Fruit fly (Drosophila melanogaster) whole organism, adult: ENCODE data around the gene Gs1.

Source experiments
- CG11617 ChIP-seq: fragments of 200-800 bp; sonication (Bioruptor generic); optimal IDR thresholded peaks from 2 replicates; lab custom pipeline; 2017; ENCODE audit warnings: mild to moderate bottlenecking, missing biosample characterization, missing genetic modification reagents, missing genetic modification characterization
- CG12768 ChIP-seq: fragments of 200-800 bp; sonication (Bioruptor generic); optimal IDR thresholded peaks from 2 replicates; lab custom pipeline; 2017; ENCODE audit warnings: missing biosample characterization, missing genetic modification characterization, mild to moderate bottlenecking, moderate library complexity, missing genetic modification reagents
- CG14711 ChIP-seq: fragments of 200-800 bp; sonication (Bioruptor generic); optimal IDR thresholded peaks from 2 replicates; lab custom pipeline; 2018; ENCODE audit warnings: missing biosample characterization, mild to moderate bottlenecking, missing genetic modification characterization, moderate library complexity
- CG33017 ChIP-seq: fragments of 200-800 bp; sonication (Bioruptor generic); optimal IDR thresholded peaks from 2 replicates; lab custom pipeline; 2018; ENCODE audit warnings: missing biosample characterization, mild to moderate bottlenecking, missing genetic modification characterization, moderate library complexity
- CG7101 ChIP-seq: fragments of 200-800 bp; sonication (Bioruptor generic); optimal IDR thresholded peaks from 2 replicates; lab custom pipeline; 2018; ENCODE audit warnings: missing biosample characterization, mild to moderate bottlenecking, missing genetic modification characterization, moderate library complexity
- Clk ChIP-seq: fragments of 200-800 bp; sonication (Bioruptor generic); optimal IDR thresholded peaks from 2 replicates; lab custom pipeline; 2017; ENCODE audit warnings: missing biosample characterization, missing genetic modification characterization
- Crg-1 ChIP-seq: fragments of 200-800 bp; sonication (Bioruptor generic); optimal IDR thresholded peaks from 2 replicates; lab custom pipeline; 2016; ENCODE audit warnings: missing biosample characterization, missing genetic modification characterization
- Hr96 ChIP-seq: fragments of 200-800 bp; sonication (Bioruptor generic); optimal IDR thresholded peaks from 2 replicates; lab custom pipeline; 2016; ENCODE audit warnings: missing biosample characterization, missing genetic modification characterization
- bab1 ChIP-seq: fragments of 200-800 bp; sonication (Bioruptor generic); optimal IDR thresholded peaks from 3 replicates; lab custom pipeline; 2019; ENCODE audit warnings: missing biosample characterization, mild to moderate bottlenecking, missing genetic modification characterization, moderate library complexity
- cic ChIP-seq: fragments of 200-800 bp; sonication (Bioruptor generic); optimal IDR thresholded peaks from 2 replicates; lab custom pipeline; 2017; ENCODE audit warnings: missing biosample characterization, mild to moderate bottlenecking, missing genetic modification characterization, moderate library complexity
- ovo ChIP-seq: fragments of 200-800 bp; sonication (Bioruptor generic); optimal IDR thresholded peaks from 2 replicates; lab custom pipeline; 2016; ENCODE audit warnings: missing biosample characterization, missing genetic modification characterization
- pad ChIP-seq: fragments of 200-800 bp; sonication (Bioruptor generic); optimal IDR thresholded peaks from 3 replicates; lab custom pipeline; 2017; ENCODE audit warnings: missing biosample characterization, missing genetic modification characterization, mild to moderate bottlenecking, moderate library complexity, missing genetic modification reagents
- tj ChIP-seq: fragments of 200-800 bp; sonication (Bioruptor generic); optimal IDR thresholded peaks from 3 replicates; lab custom pipeline; 2017; ENCODE audit warnings: missing biosample characterization, mild to moderate bottlenecking, missing genetic modification characterization, moderate library complexity

dm6 chr2L:128296-128715 is 3.6 kb upstream of the Gs1 start:
- TF ChIP-seq cic (GFP tag; lab: Kevin White, UChicago): no peak
- no peak for TF ChIP-seq Clk
- no peak for TF ChIP-seq CG11617 (GFP tag; lab: Kevin White, UChicago)
- no peak for TF ChIP-seq Hr96
- TF ChIP-seq CG33017 (tag; lab: Kevin White, UChicago): no peak
- TF ChIP-seq bab1: no peak
- TF ChIP-seq Crg-1 (GFP tag; lab: Kevin White, UChicago): no peak
- no peak for TF ChIP-seq CG12768
- TF ChIP-seq CG14711: no peak
- no peak for TF ChIP-seq pad (GFP tag; lab: Kevin White, UChicago)
- TF ChIP-seq CG7101 (tag; lab: Kevin White, UChicago): no peak
- no peak for TF ChIP-seq ovo (GFP tag; lab: Kevin White, UChicago)
- no peak for TF ChIP-seq tj
